Fruit fly (Drosophila melanogaster) whole organism, embryonic: ENCODE measurements around the gene Grip75.

Experiments
- Ada2b ChIP-seq: fragments of 200-800 bp; sonication (Bioruptor generic); IDR thresholded peaks from 2 replicates; pipeline ENCODE4 v1.3.6; 2022; ENCODE audit warnings: missing biosample characterization, missing genetic modification characterization
- Asciz ChIP-seq: fragments of 200-800 bp; sonication (Bioruptor generic); optimal IDR thresholded peaks from 2 replicates; lab custom pipeline; 2017; ENCODE audit warnings: missing biosample characterization, mild to moderate bottlenecking, missing genetic modification characterization, missing genetic modification reagents
- Atf6 ChIP-seq: fragments of 200-800 bp; sonication (Bioruptor generic); IDR thresholded peaks from 2 replicates; pipeline ENCODE4 v1.3.6; 2022; ENCODE audit warnings: missing biosample characterization, missing genetic modification characterization
- B-H1 ChIP-seq: fragments of 200-800 bp; sonication (Bioruptor generic); IDR thresholded peaks from 3 replicates; pipeline ENCODE4 v1.3.6; 2022; ENCODE audit warnings: missing biosample characterization, missing genetic modification characterization
- Bgb ChIP-seq: fragments of 200-800 bp; sonication (Bioruptor generic); IDR thresholded peaks from 2 replicates; pipeline ENCODE4 v1.3.6; 2022; ENCODE audit warnings: missing biosample characterization, missing genetic modification characterization; ENCODE audit not compliant: partially characterized antibody
- CG1024 ChIP-seq: fragments of 200-800 bp; sonication (Bioruptor generic); IDR thresholded peaks from 2 replicates; pipeline ENCODE4 v1.3.6; 2022; ENCODE audit warnings: missing biosample characterization, missing genetic modification characterization
- CG10267 ChIP-seq: fragments of 200-800 bp; sonication (Bioruptor generic); optimal IDR thresholded peaks from 2 replicates; lab custom pipeline; 2018; ENCODE audit warnings: missing biosample characterization, mild to moderate bottlenecking, missing genetic modification characterization, moderate library complexity
- CG10431 ChIP-seq: fragments of 200-800 bp; sonication (Bioruptor generic); optimal IDR thresholded peaks from 3 replicates; lab custom pipeline; 2018; ENCODE audit warnings: missing biosample characterization, mild to moderate bottlenecking, missing genetic modification characterization
- CG10959 ChIP-seq: fragments of 200-800 bp; sonication (Bioruptor generic); IDR thresholded peaks from 2 replicates; pipeline ENCODE4 v1.3.6; 2022; ENCODE audit warnings: missing biosample characterization, missing genetic modification characterization
- CG13296 ChIP-seq: fragments of 200-800 bp; sonication (Bioruptor generic); optimal IDR thresholded peaks from 3 replicates; lab custom pipeline; 2018; ENCODE audit warnings: missing biosample characterization, mild to moderate bottlenecking, missing genetic modification characterization
- CG15269 ChIP-seq: fragments of 200-800 bp; sonication (Bioruptor generic); optimal IDR thresholded peaks from 2 replicates; lab custom pipeline; 2018; ENCODE audit warnings: missing biosample characterization, mild to moderate bottlenecking, missing genetic modification characterization, moderate library complexity
- CG1832 ChIP-seq: fragments of 200-800 bp; sonication (Bioruptor generic); optimal IDR thresholded peaks from 2 replicates; lab custom pipeline; 2017; ENCODE audit warnings: missing biosample characterization, mild to moderate bottlenecking, missing genetic modification characterization, inconsistent platforms
- CG2120 ChIP-seq: fragments of 200-800 bp; sonication (Bioruptor generic); optimal IDR thresholded peaks from 3 replicates; lab custom pipeline; 2016; ENCODE audit warnings: missing biosample characterization, missing genetic modification characterization
- CG2202 ChIP-seq: fragments of 200-800 bp; sonication (Bioruptor generic); optimal IDR thresholded peaks from 2 replicates; lab custom pipeline; 2018; ENCODE audit warnings: missing biosample characterization, mild to moderate bottlenecking, missing genetic modification characterization
- CG2889 ChIP-seq: fragments of 200-800 bp; sonication (Bioruptor generic); IDR thresholded peaks from 3 replicates; pipeline ENCODE4 v1.3.6; 2022; ENCODE audit warnings: missing biosample characterization, missing genetic modification characterization
- CG3065 ChIP-seq: fragments of 200-800 bp; sonication (Bioruptor generic); optimal IDR thresholded peaks from 2 replicates; lab custom pipeline; 2016; ENCODE audit warnings: missing biosample characterization, missing genetic modification characterization
- CG33213 ChIP-seq: fragments of 200-800 bp; sonication (Bioruptor generic); optimal IDR thresholded peaks from 3 replicates; lab custom pipeline; 2016; ENCODE audit warnings: missing biosample characterization, missing genetic modification characterization
- CG4360 ChIP-seq: fragments of 200-800 bp; sonication (Bioruptor generic); IDR thresholded peaks from 2 replicates; pipeline ENCODE4 v1.3.6; 2022; ENCODE audit warnings: missing biosample characterization, missing genetic modification characterization
- CG6765 ChIP-seq: fragments of 200-800 bp; sonication (Bioruptor generic); optimal IDR thresholded peaks from 3 replicates; lab custom pipeline; 2017; ENCODE audit warnings: missing biosample characterization, mild to moderate bottlenecking, missing genetic modification characterization
- CG8089 ChIP-seq: fragments of 200-800 bp; sonication (Bioruptor generic); optimal IDR thresholded peaks from 3 replicates; lab custom pipeline; 2016; ENCODE audit warnings: missing biosample characterization, missing genetic modification characterization
- CTCF ChIP-seq: fragments of 200-800 bp; sonication (Bioruptor generic); optimal IDR thresholded peaks from 2 replicates; lab custom pipeline; 2017; ENCODE audit warnings: missing biosample characterization, mild to moderate bottlenecking, missing genetic modification characterization, moderate library complexity
- Dad ChIP-seq: fragments of 200-800 bp; sonication (Bioruptor generic); optimal IDR thresholded peaks from 3 replicates; lab custom pipeline; 2016; ENCODE audit warnings: missing biosample characterization, missing genetic modification characterization
- Ets97D ChIP-seq: fragments of 200-800 bp; sonication (Bioruptor generic); optimal IDR thresholded peaks from 3 replicates; lab custom pipeline; 2016; ENCODE audit warnings: missing biosample characterization, missing genetic modification characterization
- Fer3 ChIP-seq: fragments of 200-800 bp; sonication (Bioruptor generic); optimal IDR thresholded peaks from 2 replicates; lab custom pipeline; 2018; ENCODE audit warnings: missing biosample characterization, mild to moderate bottlenecking, missing genetic modification characterization, moderate library complexity
- HLH3B ChIP-seq: fragments of 200-800 bp; sonication (Bioruptor generic); IDR thresholded peaks from 2 replicates; pipeline ENCODE4 v1.3.6; 2022; ENCODE audit warnings: missing biosample characterization, missing genetic modification characterization
- HmgZ ChIP-seq: fragments of 200-800 bp; sonication (Bioruptor generic); optimal IDR thresholded peaks from 2 replicates; lab custom pipeline; 2018; ENCODE audit warnings: missing biosample characterization, mild to moderate bottlenecking, missing genetic modification characterization
- MESR4 ChIP-seq: fragments of 200-800 bp; sonication (Bioruptor generic); optimal IDR thresholded peaks from 2 replicates; lab custom pipeline; 2018; ENCODE audit warnings: missing biosample characterization, mild to moderate bottlenecking, missing genetic modification characterization, moderate library complexity
- NfI ChIP-seq: fragments of 200-800 bp; sonication (Bioruptor generic); optimal IDR thresholded peaks from 3 replicates; lab custom pipeline; 2018; ENCODE audit warnings: missing biosample characterization, mild to moderate bottlenecking, missing genetic modification characterization, moderate library complexity
- Pdp1 ChIP-seq, 2 experiments: fragments of 200-800 bp; sonication (Bioruptor generic); optimal IDR thresholded peaks; 3 replicates each; lab custom pipeline; 2016; ENCODE audit warnings: missing biosample characterization in 2 of 2, missing genetic modification characterization in 2 of 2, mild to moderate bottlenecking in 1 of 2, moderate library complexity in 1 of 2
- Rfx ChIP-seq: fragments of 200-800 bp; sonication (Bioruptor generic); IDR thresholded peaks from 2 replicates; pipeline ENCODE4 v1.3.6; 2022; ENCODE audit warnings: missing biosample characterization, missing genetic modification characterization
- Six4 ChIP-seq: fragments of 200-800 bp; sonication (Bioruptor generic); optimal IDR thresholded peaks from 2 replicates; lab custom pipeline; 2016; ENCODE audit warnings: missing biosample characterization, missing genetic modification characterization
- Sox100B ChIP-seq: fragments of 200-800 bp; sonication (Bioruptor generic); optimal IDR thresholded peaks from 3 replicates; lab custom pipeline; 2018; ENCODE audit warnings: missing biosample characterization, mild to moderate bottlenecking, missing genetic modification characterization
- Ssrp ChIP-seq: fragments of 200-800 bp; sonication (Bioruptor generic); optimal IDR thresholded peaks from 2 replicates; lab custom pipeline; 2018; ENCODE audit warnings: missing biosample characterization, mild to moderate bottlenecking, missing genetic modification characterization, moderate library complexity
- abd-A ChIP-seq: fragments of 200-800 bp; sonication (Bioruptor generic); optimal IDR thresholded peaks from 3 replicates; lab custom pipeline; 2019; ENCODE audit warnings: missing biosample characterization, mild to moderate bottlenecking, missing genetic modification characterization, moderate library complexity
- cad ChIP-seq: fragments of >200 bp; optimal IDR thresholded peaks from 2 replicates; lab custom pipeline; 2017; ENCODE audit warnings: missing biosample characterization, missing genetic modification characterization
- chm ChIP-seq: fragments of 200-800 bp; sonication (Bioruptor generic); IDR thresholded peaks from 2 replicates; pipeline ENCODE4 v1.3.6; 2022; ENCODE audit warnings: missing biosample characterization, missing genetic modification characterization
- fd96Cb ChIP-seq: fragments of 200-800 bp; sonication (Bioruptor generic); optimal IDR thresholded peaks from 2 replicates; lab custom pipeline; 2018; ENCODE audit warnings: missing biosample characterization, mild to moderate bottlenecking, missing genetic modification characterization, moderate library complexity
- fu2 ChIP-seq: fragments of 200-800 bp; sonication (Bioruptor generic); optimal IDR thresholded peaks from 2 replicates; lab custom pipeline; 2016; ENCODE audit warnings: missing biosample characterization, missing genetic modification characterization
- gfzf ChIP-seq: fragments of 200-800 bp; sonication (Bioruptor generic); optimal IDR thresholded peaks from 2 replicates; lab custom pipeline; 2016; ENCODE audit warnings: missing biosample characterization, mild to moderate bottlenecking, missing genetic modification characterization, moderate library complexity
- grau ChIP-seq: fragments of 200-800 bp; optimal IDR thresholded peaks from 3 replicates; lab custom pipeline; 2019; ENCODE audit warnings: missing biosample characterization, mild to moderate bottlenecking, missing genetic modification characterization, moderate library complexity
- jing ChIP-seq: fragments of 200-800 bp; sonication (Bioruptor generic); optimal IDR thresholded peaks from 2 replicates; lab custom pipeline; 2018; ENCODE audit warnings: missing biosample characterization, mild to moderate bottlenecking, missing genetic modification characterization
- lbe ChIP-seq: fragments of 200-800 bp; sonication (Bioruptor generic); optimal IDR thresholded peaks from 2 replicates; lab custom pipeline; 2016; ENCODE audit warnings: missing biosample characterization, mild to moderate bottlenecking, missing genetic modification characterization
- luna ChIP-seq: fragments of 200-800 bp; sonication (Bioruptor generic); optimal IDR thresholded peaks from 2 replicates; lab custom pipeline; 2016; ENCODE audit warnings: missing biosample characterization, missing genetic modification characterization
- nau ChIP-seq: fragments of 200-800 bp; sonication (Bioruptor generic); optimal IDR thresholded peaks from 3 replicates; lab custom pipeline; 2017; ENCODE audit warnings: missing biosample characterization, mild to moderate bottlenecking, missing genetic modification characterization, missing genetic modification reagents
- oc ChIP-seq: fragments of 200-800 bp; sonication (Bioruptor generic); optimal IDR thresholded peaks from 2 replicates; lab custom pipeline; 2018; ENCODE audit warnings: missing biosample characterization, mild to moderate bottlenecking, missing genetic modification characterization, moderate library complexity
- phol ChIP-seq: fragments of 200-800 bp; sonication (Bioruptor generic); optimal IDR thresholded peaks from 3 replicates; lab custom pipeline; 2018; ENCODE audit warnings: missing biosample characterization, mild to moderate bottlenecking, missing genetic modification characterization, moderate library complexity
- pnt ChIP-seq: fragments of 200-800 bp; sonication (Bioruptor generic); optimal IDR thresholded peaks from 3 replicates; lab custom pipeline; 2016; ENCODE audit warnings: missing biosample characterization, missing genetic modification characterization
- tin ChIP-seq: fragments of 200-800 bp; sonication (Bioruptor generic); optimal IDR thresholded peaks from 3 replicates; lab custom pipeline; 2016; ENCODE audit warnings: missing biosample characterization, missing genetic modification characterization
- tx ChIP-seq: fragments of 200-800 bp; sonication (Bioruptor generic); optimal IDR thresholded peaks from 2 replicates; lab custom pipeline; 2016; ENCODE audit warnings: missing biosample characterization, missing genetic modification characterization
- wor ChIP-seq: fragments of 200-800 bp; sonication (Bioruptor generic); IDR thresholded peaks from 2 replicates; pipeline ENCODE4 v1.3.6; 2022; ENCODE audit warnings: missing biosample characterization, missing genetic modification characterization

The Grip75 gene

DNA sequence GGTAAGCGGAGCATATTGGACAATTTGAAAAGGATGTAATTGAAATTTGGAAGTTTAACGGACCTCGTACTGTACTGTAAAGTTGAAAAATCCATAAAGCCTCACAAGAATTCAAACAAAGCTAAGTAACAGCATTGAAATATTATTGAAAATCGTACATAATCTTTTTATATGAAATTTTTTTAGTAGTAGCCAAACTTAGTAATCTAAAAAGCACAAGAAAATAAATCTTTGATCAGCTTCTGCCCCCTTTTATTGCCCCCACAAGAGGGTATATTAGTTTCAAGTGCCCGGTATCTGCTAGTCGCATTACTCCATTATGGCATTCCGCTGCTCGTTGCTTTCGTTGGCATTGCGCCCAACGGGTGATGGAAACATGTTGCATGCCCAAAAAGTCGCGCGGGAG lies 16.2 kb upstream of the Grip75 start (continued):
- TF ChIP-seq luna (GFP tag; lab: Kevin White, UChicago) (no peak), fu2 (no peak), Ada2b (GFP tag; lab: Robert Waterston, UW) (no peak), grau (tag; lab: Kevin White, UChicago) (peak; percentile 52), CG8089 (GFP tag; lab: Kevin White, UChicago) (peak; percentile 22), Ets97D (peak; percentile 4), abd-A (no peak), Bgb (GFP tag; lab: Robert Waterston, UW) (no peak), CG33213 (GFP tag; lab: Kevin White, UChicago) (peak; percentile 36), tin (GFP tag; lab: Kevin White, UChicago) (peak; percentile 63), CG15269 (tag; lab: Kevin White, UChicago) (no peak), fd96Cb (tag; lab: Kevin White, UChicago) (peak; percentile 74), HLH3B (GFP tag; lab: Robert Waterston, UW) (0 out of 2 replicates have a peak, but pooled peaks have one; percentile 15), CG13296 (GFP tag; lab: Kevin White, UChicago) (no peak), CG10959 (GFP tag; lab: Robert Waterston, UW) (no peak; the same call in 1 of the 2 replicates), pnt (GFP tag; lab: Kevin White, UChicago) (peak; percentile 35), oc (tag; lab: Kevin White, UChicago) (no peak)

dm6 chr2L:10468388-10468787 lies 14.7 kb upstream of the Grip75 start:
- TF ChIP-seq Fer3 (tag; lab: Kevin White, UChicago) (peak; percentile 69), Asciz (peak; percentile 41), HmgZ (peak; percentile 15), Sox100B (GFP tag; lab: Kevin White, UChicago) (peak; percentile 23), CG3065 (GFP tag; lab: Kevin White, UChicago) (no peak), CG1832 (GFP tag; lab: Kevin White, UChicago) (no peak), CTCF (GFP tag; lab: Kevin White, UChicago) (no peak), CG2120 (GFP tag; lab: Kevin White, UChicago) (peak; percentile 43), jing (peak; percentile 14), Atf6 (GFP tag; lab: Robert Waterston, UW) (peak; percentile 63), gfzf (GFP tag; lab: Kevin White, UChicago) (no peak), cad (GFP tag; lab: Kevin White, UChicago) (no peak), Six4 (GFP tag; lab: Kevin White, UChicago) (peak; percentile 18), NfI (GFP tag; lab: Kevin White, UChicago) (peak; percentile 63), CG4360 (no peak), CG2202 (tag; lab: Kevin White, UChicago) (no peak), Ssrp (tag; lab: Kevin White, UChicago) (peak; percentile 17), oc (tag; lab: Kevin White, UChicago) (peak; percentile 50), nau (no peak), MESR4 (GFP tag; lab: Kevin White, UChicago) (no peak), B-H1 (GFP tag; lab: Robert Waterston, UW) (peak; percentile 35; the same call in 2 of the 3 replicates), Rfx (GFP tag; lab: Robert Waterston, UW) (peak; percentile 86), Dad (GFP tag; lab: Kevin White, UChicago) (peak; percentile 37), tx (no peak), CG1024 (peak; percentile 21; the same call in 1 of the 2 replicates), CG10267 (peak; percentile 41), phol (tag; lab: Kevin White, UChicago) (peak; percentile 44), lbe (GFP tag; lab: Kevin White, UChicago) (no peak), CG10431 (no peak), Pdp1 (GFP tag; optimal IDR thresholded peaks at IDR 0.05; lab: Kevin White, UChicago) (peak in 1 of 2 experiments; percentile 49), wor (GFP tag; lab: Robert Waterston, UW) (no peak), CG2889 (0 out of 3 replicates have a peak, but pooled peaks have one; percentile 45), chm (GFP tag; lab: Robert Waterston, UW) (0 out of 2 replicates have a peak, but pooled peaks have one; percentile 55), CG6765 (peak; percentile 32)
